Worm (Caenorhabditis elegans) whole organism, mixed stage, embryonic: ENCODE data around the gene rpl-22.

ENCODE experiments used
- lin-13 ChIP-seq: fragments of 150-350 bp; optimal IDR thresholded peaks from 2 replicates; lab custom pipeline; 2014; ENCODE audit warnings: missing biosample characterization, missing genetic modification characterization
- mab-5 ChIP-seq: fragments of 150-350 bp; optimal IDR thresholded peaks from 2 replicates; lab custom pipeline; 2014; ENCODE audit warnings: missing biosample characterization, missing genetic modification characterization
- mep-1 ChIP-seq: fragments of 150-350 bp; optimal IDR thresholded peaks from 2 replicates; lab custom pipeline; 2017; ENCODE audit warnings: missing biosample characterization, missing genetic modification reagents, missing genetic modification characterization, inconsistent platforms
- nhr-237 ChIP-seq: fragments of 150-350 bp; optimal IDR thresholded peaks from 2 replicates; lab custom pipeline; 2014; ENCODE audit warnings: missing biosample characterization, missing genetic modification characterization

ce11 chrII:5046209-5047200 is 8.9 kb upstream of the rpl-22 start:
- TF ChIP-seq mab-5 (tag; lab: Kevin White, UChicago), result no peak
- TF ChIP-seq nhr-237, result no peak
- TF ChIP-seq mep-1 (tag; lab: Kevin White, UChicago), result no peak
- no peak for TF ChIP-seq lin-13 (tag; lab: Kevin White, UChicago)
